Worm (Caenorhabditis elegans): ENCODE measurements around the gene lgc-23.

- TF ChIP-seq ama-1 (optimal IDR thresholded peaks at IDR 0.05) (no peak), fos-1 (tag; optimal IDR thresholded peaks at IDR 0.05) (no peak), mbf-1 (tag; optimal IDR thresholded peaks at IDR 0.05) (no peak)
Measured at ce11 chrX:12092621-12093020, 27.6 kb downstream of the lgc-23 start.
